Fruit fly (Drosophila melanogaster) Kc167 (cell line): ENCODE results near the gene CG16888.

Experiments
- Myc ChIP-seq: fragments of >200 bp; optimal IDR thresholded peaks from 2 replicates; lab custom pipeline; 2017; ENCODE audit warnings: missing external identifiers
- Sin3A ChIP-seq: fragments of >200 bp; optimal IDR thresholded peaks from 2 replicates; lab custom pipeline; 2018; ENCODE audit warnings: missing external identifiers
- insv ChIP-seq: fragments of >200 bp; optimal IDR thresholded peaks from 3 replicates; lab custom pipeline; 2018; ENCODE audit warnings: missing external identifiers
- psq ChIP-seq: fragments of >200 bp; optimal IDR thresholded peaks from 2 replicates; lab custom pipeline; 2017; ENCODE audit warnings: missing external identifiers
- ttk ChIP-seq: sonication (Bioruptor generic); optimal IDR thresholded peaks from 2 replicates; lab custom pipeline; 2017; ENCODE audit warnings: missing external identifiers

DNA sequence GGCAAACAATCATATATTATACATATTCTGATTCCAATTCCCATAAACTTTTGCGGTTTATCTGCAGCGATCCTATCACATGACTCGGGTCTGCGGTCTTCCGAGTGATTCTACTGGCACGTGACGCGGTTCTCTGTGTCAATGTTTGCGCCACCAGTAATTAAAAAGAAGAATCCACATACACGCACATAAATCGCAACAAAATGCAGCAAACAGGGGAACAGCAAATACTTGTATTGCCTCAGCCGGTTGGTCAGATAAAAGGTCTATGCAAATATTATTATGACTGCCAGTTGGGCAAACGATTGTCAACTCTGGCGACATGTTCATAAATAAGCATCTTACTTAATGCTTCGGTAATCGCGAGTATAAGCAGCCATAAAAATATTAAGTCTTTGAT lies 5.1 kb downstream of the CG16888 start:
- no peak for TF ChIP-seq psq (lab: Kevin White, UChicago)
- TF ChIP-seq Myc (lab: Kevin White, UChicago): no peak
- no peak for TF ChIP-seq ttk (lab: Kevin White, UChicago)
- no peak for TF ChIP-seq Sin3A (lab: Kevin White, UChicago)
- no peak for TF ChIP-seq insv
